Fruit fly (Drosophila melanogaster): Measurements from ENCODE around the gene CG42714.

- TF ChIP-seq Snoo (tag; optimal IDR thresholded peaks at IDR 0.05) = no peak
- TF ChIP-seq CG14655 (GFP tag; optimal IDR thresholded peaks at IDR 0.05) = no peak
- TF ChIP-seq D1 (tag; optimal IDR thresholded peaks at IDR 0.05) = no peak
- TF ChIP-seq CG15710 (tag; optimal IDR thresholded peaks at IDR 0.05) = no peak
- peak; percentile 86 for TF ChIP-seq CG12605 (GFP tag; IDR thresholded peaks at IDR 0.05)
Measured at dm6 chr3L:6274929-6275328, 41.1 kb upstream of the CG42714 start.
